Worm (Caenorhabditis elegans): ENCODE measurements around the gene cal-2.

ce11 chrII:8953703-8954102 lies 6.8 kb upstream of the cal-2 start:
- no peak for TF ChIP-seq let-526 (GFP tag; IDR thresholded peaks at IDR 0.05)
- TF ChIP-seq nhr-179 (tag; optimal IDR thresholded peaks at IDR 0.05), result no peak
- no peak for TF ChIP-seq snpc-3.4 (tag; optimal IDR thresholded peaks at IDR 0.05)
- TF ChIP-seq hmg-20 (GFP tag; IDR thresholded peaks at IDR 0.05), result no peak
- no peak for TF ChIP-seq snpc-4 (GFP tag; optimal IDR thresholded peaks at IDR 0.05)
- no peak for TF ChIP-seq snpc-4 (tag; optimal IDR thresholded peaks at IDR 0.05)

Measured in whole organism, young adult.